Fruit fly (Drosophila melanogaster): ENCODE data around the gene Archease.

- TF ChIP-seq CG8478 (optimal IDR thresholded peaks at IDR 0.05) (no peak), psq (optimal IDR thresholded peaks at IDR 0.05) (no peak), Dll (optimal IDR thresholded peaks at IDR 0.05) (no peak)
These were observed 43.0 kb downstream of the Archease start for dm6 chr3R:21619745-21620144.
